Fruit fly (Drosophila melanogaster) whole organism, prepupa: Measurements from ENCODE around the gene Gr77a.

ENCODE experiments used
- Blimp-1 ChIP-seq: fragments of 200-800 bp; sonication (Bioruptor generic); optimal IDR thresholded peaks from 3 replicates; lab custom pipeline; 2017; ENCODE audit warnings: missing biosample characterization, missing genetic modification characterization, mild to moderate bottlenecking, moderate library complexity, missing genetic modification reagents
- CG10631 ChIP-seq: fragments of 200-800 bp; sonication (Bioruptor generic); optimal IDR thresholded peaks from 2 replicates; lab custom pipeline; 2016; ENCODE audit warnings: missing biosample characterization, missing genetic modification characterization
- CG11294 ChIP-seq: fragments of 200-800 bp; sonication (Bioruptor generic); IDR thresholded peaks from 2 replicates; pipeline ENCODE4 v1.3.6; 2022; ENCODE audit warnings: missing biosample characterization, missing genetic modification characterization
- CG11902 ChIP-seq: fragments of 200-800 bp; sonication (Bioruptor generic); optimal IDR thresholded peaks from 3 replicates; lab custom pipeline; 2016; ENCODE audit warnings: missing biosample characterization, missing genetic modification characterization
- CG15336 ChIP-seq: fragments of 200-800 bp; sonication (Bioruptor generic); IDR thresholded peaks from 2 replicates; pipeline ENCODE4 v1.3.6; 2022; ENCODE audit warnings: missing biosample characterization, missing genetic modification characterization
- CG16779 ChIP-seq: fragments of 200-800 bp; sonication (Bioruptor generic); optimal IDR thresholded peaks from 3 replicates; lab custom pipeline; 2017; ENCODE audit warnings: missing biosample characterization, mild to moderate bottlenecking, missing genetic modification characterization
- CG3032 ChIP-seq: fragments of 200-800 bp; optimal IDR thresholded peaks from 2 replicates; lab custom pipeline; 2019; ENCODE audit warnings: missing biosample characterization, mild to moderate bottlenecking, missing genetic modification characterization, moderate library complexity
- CG31627 ChIP-seq: fragments of 200-800 bp; sonication (Bioruptor generic); optimal IDR thresholded peaks from 3 replicates; lab custom pipeline; 2016; ENCODE audit warnings: missing biosample characterization, missing genetic modification characterization
- CG32006 ChIP-seq: fragments of 200-800 bp; sonication (Bioruptor generic); optimal IDR thresholded peaks from 3 replicates; lab custom pipeline; 2017; ENCODE audit warnings: missing biosample characterization, mild to moderate bottlenecking, missing genetic modification characterization
- CG34406 ChIP-seq: fragments of 200-800 bp; sonication (Bioruptor generic); optimal IDR thresholded peaks from 3 replicates; lab custom pipeline; 2016; ENCODE audit warnings: missing biosample characterization, missing genetic modification characterization
- CG4318 ChIP-seq: fragments of 200-800 bp; sonication (Bioruptor generic); optimal IDR thresholded peaks from 3 replicates; lab custom pipeline; 2017; ENCODE audit warnings: missing biosample characterization, mild to moderate bottlenecking, missing genetic modification characterization
- CG6163 ChIP-seq: fragments of 200-800 bp; sonication (Bioruptor generic); IDR thresholded peaks from 3 replicates; pipeline ENCODE4 v1.3.6; 2022; ENCODE audit warnings: missing biosample characterization, missing genetic modification characterization
- CG6276 ChIP-seq: fragments of 200-800 bp; sonication (Bioruptor generic); optimal IDR thresholded peaks from 2 replicates; lab custom pipeline; 2017; ENCODE audit warnings: missing biosample characterization, mild to moderate bottlenecking, missing genetic modification characterization
- CG6808 ChIP-seq: fragments of 200-800 bp; sonication (Bioruptor generic); optimal IDR thresholded peaks from 3 replicates; lab custom pipeline; 2017; ENCODE audit warnings: missing biosample characterization, missing genetic modification characterization, mild to moderate bottlenecking, moderate library complexity, missing genetic modification reagents
- CG6854 ChIP-seq: fragments of 200-800 bp; sonication (Bioruptor generic); optimal IDR thresholded peaks from 2 replicates; lab custom pipeline; 2017; ENCODE audit warnings: missing biosample characterization, mild to moderate bottlenecking, missing genetic modification characterization
- CG8119 ChIP-seq: fragments of 200-800 bp; sonication (Bioruptor generic); IDR thresholded peaks from 3 replicates; pipeline ENCODE4 v1.3.6; 2022; ENCODE audit warnings: missing biosample characterization, missing genetic modification characterization
- CG8632 ChIP-seq: fragments of 200-800 bp; sonication (Bioruptor generic); optimal IDR thresholded peaks from 3 replicates; lab custom pipeline; 2016; ENCODE audit warnings: missing biosample characterization, missing genetic modification characterization
- CG9139 ChIP-seq: fragments of 200-800 bp; sonication (Bioruptor generic); optimal IDR thresholded peaks from 3 replicates; lab custom pipeline; 2017; ENCODE audit warnings: missing biosample characterization, mild to moderate bottlenecking, missing genetic modification characterization
- Eip75B ChIP-seq: fragments of 200-800 bp; sonication (Bioruptor generic); optimal IDR thresholded peaks from 3 replicates; lab custom pipeline; 2016; ENCODE audit warnings: missing biosample characterization, missing genetic modification characterization
- Eip78C ChIP-seq: fragments of 200-800 bp; sonication (Bioruptor generic); peaks from one replicate; lab custom pipeline; 2016; ENCODE audit warnings: missing biosample characterization, missing genetic modification characterization
- Hr4 ChIP-seq: fragments of 200-800 bp; sonication (Bioruptor generic); optimal IDR thresholded peaks from 3 replicates; lab custom pipeline; 2016; ENCODE audit warnings: missing biosample characterization, missing genetic modification characterization
- Lpt ChIP-seq: fragments of 200-800 bp; sonication (Bioruptor generic); optimal IDR thresholded peaks from 3 replicates; lab custom pipeline; 2016; ENCODE audit warnings: missing biosample characterization, missing genetic modification characterization
- OdsH ChIP-seq: fragments of 200-800 bp; sonication (Bioruptor generic); optimal IDR thresholded peaks from 3 replicates; lab custom pipeline; 2016; ENCODE audit warnings: missing biosample characterization, missing genetic modification characterization
- Smox ChIP-seq: fragments of 200-800 bp; sonication (Bioruptor generic); optimal IDR thresholded peaks from 3 replicates; lab custom pipeline; 2016; ENCODE audit warnings: missing biosample characterization, missing genetic modification characterization
- Sox102F ChIP-seq: fragments of 200-800 bp; sonication (Bioruptor generic); optimal IDR thresholded peaks from 2 replicates; lab custom pipeline; 2016; ENCODE audit warnings: missing biosample characterization, mild to moderate bottlenecking, missing genetic modification characterization
- Sox14 ChIP-seq: fragments of 200-800 bp; sonication (Bioruptor generic); optimal IDR thresholded peaks from 3 replicates; lab custom pipeline; 2016; ENCODE audit warnings: missing biosample characterization, missing genetic modification characterization
- Sox15 ChIP-seq: fragments of 200-800 bp; sonication (Bioruptor generic); optimal IDR thresholded peaks from 3 replicates; lab custom pipeline; 2016; ENCODE audit warnings: missing biosample characterization, missing genetic modification characterization
- achi ChIP-seq: fragments of 200-800 bp; sonication (Bioruptor generic); optimal IDR thresholded peaks from 3 replicates; lab custom pipeline; 2016; ENCODE audit warnings: missing biosample characterization, missing genetic modification characterization
- acj6 ChIP-seq: fragments of 200-800 bp; sonication (Bioruptor generic); optimal IDR thresholded peaks from 3 replicates; lab custom pipeline; 2016; ENCODE audit warnings: missing biosample characterization, missing genetic modification characterization
- cyc ChIP-seq: fragments of 200-800 bp; sonication (Bioruptor generic); optimal IDR thresholded peaks from 3 replicates; lab custom pipeline; 2016; ENCODE audit warnings: missing biosample characterization, missing genetic modification characterization
- dac ChIP-seq: fragments of 200-800 bp; sonication (Bioruptor generic); optimal IDR thresholded peaks from 2 replicates; lab custom pipeline; 2017; ENCODE audit warnings: missing biosample characterization, mild to moderate bottlenecking, missing genetic modification characterization
- eg ChIP-seq: fragments of 200-800 bp; sonication (Bioruptor generic); IDR thresholded peaks from 3 replicates; pipeline ENCODE4 v1.3.6; 2022; ENCODE audit warnings: missing biosample characterization, missing genetic modification characterization
- esn ChIP-seq: fragments of 200-800 bp; sonication (Bioruptor generic); optimal IDR thresholded peaks from 2 replicates; lab custom pipeline; 2016; ENCODE audit warnings: missing biosample characterization, mild to moderate bottlenecking, missing genetic modification characterization, moderate library complexity
- fd59A ChIP-seq: fragments of 200-800 bp; sonication (Bioruptor generic); optimal IDR thresholded peaks from 2 replicates; lab custom pipeline; 2017; ENCODE audit warnings: missing biosample characterization, mild to moderate bottlenecking, missing genetic modification characterization, missing genetic modification reagents
- fkh ChIP-seq: fragments of 200-800 bp; sonication (Bioruptor generic); optimal IDR thresholded peaks from 3 replicates; lab custom pipeline; 2017; ENCODE audit warnings: missing biosample characterization, mild to moderate bottlenecking, missing genetic modification characterization, moderate library complexity
- lz ChIP-seq: fragments of 200-800 bp; sonication (Bioruptor generic); optimal IDR thresholded peaks from 3 replicates; lab custom pipeline; 2016; ENCODE audit warnings: missing biosample characterization, missing genetic modification characterization
- net ChIP-seq: fragments of 200-800 bp; sonication (Bioruptor generic); optimal IDR thresholded peaks from 3 replicates; lab custom pipeline; 2016; ENCODE audit warnings: missing biosample characterization, missing genetic modification characterization
- pdm3 ChIP-seq: fragments of 200-800 bp; sonication (Bioruptor generic); optimal IDR thresholded peaks from 3 replicates; lab custom pipeline; 2016; ENCODE audit warnings: missing biosample characterization, missing genetic modification characterization
- salr ChIP-seq, 2 experiments: fragments of 200-800 bp; sonication (Bioruptor generic); optimal IDR thresholded peaks; 3 replicates each; lab custom pipeline; 2016 to 2018; ENCODE audit warnings: missing biosample characterization in 2 of 2, missing genetic modification characterization in 2 of 2, mild to moderate bottlenecking in 1 of 2
- spab ChIP-seq: fragments of 200-800 bp; sonication (Bioruptor generic); optimal IDR thresholded peaks from 2 replicates; lab custom pipeline; 2017; ENCODE audit warnings: missing biosample characterization, mild to moderate bottlenecking, missing genetic modification characterization, missing genetic modification reagents
- ss ChIP-seq, 2 experiments: fragments of 200-800 bp; sonication (Bioruptor generic); optimal IDR thresholded peaks; 2 replicates in 1 of 2; 3 replicates in 1 of 2; lab custom pipeline; 2017 to 2018; ENCODE audit warnings: mild to moderate bottlenecking in 2 of 2, missing biosample characterization in 2 of 2, missing genetic modification characterization in 2 of 2, moderate library complexity in 1 of 2
- topi ChIP-seq: fragments of 200-800 bp; sonication (Bioruptor generic); optimal IDR thresholded peaks from 3 replicates; lab custom pipeline; 2016; ENCODE audit warnings: missing biosample characterization, missing genetic modification characterization
- vri ChIP-seq: fragments of 200-800 bp; sonication (Bioruptor generic); optimal IDR thresholded peaks from 3 replicates; lab custom pipeline; 2016; ENCODE audit warnings: missing biosample characterization, mild to moderate bottlenecking, missing genetic modification characterization

Gr77a gene

DNA sequence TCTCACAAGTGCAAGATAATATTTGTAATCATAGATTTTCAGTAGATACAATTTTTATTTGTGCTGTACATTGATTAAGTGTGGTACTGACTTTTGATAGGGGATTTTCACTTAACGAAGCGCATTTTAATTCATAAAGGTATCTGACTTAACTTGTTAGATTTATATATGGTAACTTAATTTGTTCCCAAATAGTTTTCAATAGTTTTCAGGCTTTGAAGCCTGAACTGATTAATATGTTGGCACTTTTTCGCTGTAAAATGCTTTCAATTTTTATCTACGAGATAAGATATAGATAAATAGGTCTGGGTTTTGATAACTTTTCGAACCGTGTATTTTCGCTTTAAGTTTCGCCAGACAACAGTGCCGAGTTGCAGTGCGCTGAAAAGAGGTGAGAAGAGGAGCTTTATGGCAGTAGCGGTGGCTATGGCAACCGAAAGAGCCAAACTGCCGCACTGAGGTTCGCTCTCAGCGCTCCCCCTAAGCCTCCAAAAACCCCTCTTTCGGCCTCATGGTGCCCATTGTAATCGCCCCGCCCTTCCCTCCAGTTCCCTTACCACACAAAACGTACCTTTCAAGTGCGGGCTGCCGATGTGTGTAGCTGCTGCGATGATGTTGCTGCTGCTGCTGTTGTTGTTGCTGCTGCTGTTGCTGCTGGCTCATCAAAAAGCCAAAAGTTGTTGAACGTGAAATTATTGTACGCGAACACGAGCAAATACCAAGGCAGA lies 5.5 kb downstream of the Gr77a start (continued):
- TF ChIP-seq lz (GFP tag; lab: Kevin White, UChicago), result no peak
- 0 out of 3 replicates have a peak, but pooled peaks have one; percentile 25 for TF ChIP-seq CG8119 (GFP tag; lab: Robert Waterston, UW)
- TF ChIP-seq CG11294, result no peak
- TF ChIP-seq CG10631, result peak; percentile 5
- TF ChIP-seq salr (GFP tag; optimal IDR thresholded peaks at IDR 0.05; lab: Kevin White, UChicago), result no peak
- no peak for TF ChIP-seq CG16779 (tag; lab: Kevin White, UChicago)
- TF ChIP-seq CG15336, result no peak
- no peak for TF ChIP-seq fkh (GFP tag; lab: Kevin White, UChicago)
- TF ChIP-seq CG34406 (GFP tag; lab: Kevin White, UChicago), result peak; percentile 14
- TF ChIP-seq spab, result no peak
- peak; percentile 45 for TF ChIP-seq OdsH (GFP tag; lab: Kevin White, UChicago)
- no peak for TF ChIP-seq Eip75B (GFP tag; lab: Kevin White, UChicago)
- TF ChIP-seq net (GFP tag; lab: Kevin White, UChicago), result no peak
- peak; percentile 65 for TF ChIP-seq CG6854 (GFP tag; lab: Kevin White, UChicago)
- no peak for TF ChIP-seq CG3032 (tag; lab: Kevin White, UChicago)
- 0 out of 3 replicates have a peak, but pooled peaks have one; percentile 24 for TF ChIP-seq eg (GFP tag; lab: Robert Waterston, UW)
- no peak for TF ChIP-seq dac (GFP tag; lab: Kevin White, UChicago)
- TF ChIP-seq CG11902, result no peak
- no peak for TF ChIP-seq CG6808 (GFP tag; lab: Kevin White, UChicago)
- peak; percentile 15 for TF ChIP-seq Lpt
- TF ChIP-seq achi, result no peak
- TF ChIP-seq Blimp-1 (GFP tag; lab: Kevin White, UChicago), result no peak
- peak; percentile 18 for TF ChIP-seq Sox14 (GFP tag; lab: Kevin White, UChicago)

DNA sequence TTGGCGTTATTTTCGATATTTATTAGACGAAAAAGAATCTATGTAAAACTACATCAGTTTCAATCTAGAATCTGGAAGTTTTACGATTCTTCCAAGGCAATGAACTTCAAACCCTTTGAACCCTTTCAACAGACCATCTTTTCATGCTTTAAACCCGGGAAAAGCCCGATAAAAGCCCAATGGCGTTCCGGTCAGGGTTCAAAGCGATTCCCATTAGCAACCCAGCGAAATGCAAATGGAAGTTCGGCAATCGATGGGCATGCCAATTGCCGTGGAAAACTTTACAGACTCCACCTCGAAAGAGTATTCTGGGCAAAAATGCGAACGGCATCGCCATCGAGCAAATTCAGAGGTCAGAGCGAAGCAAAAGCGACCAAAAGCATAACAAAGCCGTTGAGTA lies 6.7 kb downstream of the Gr77a start:
- TF ChIP-seq CG8119 (GFP tag; lab: Robert Waterston, UW), result peak; percentile 22; the same call in 1 of the 3 replicates
- peak; percentile 32 for TF ChIP-seq CG32006 (GFP tag; lab: Kevin White, UChicago)
- TF ChIP-seq Smox (GFP tag; lab: Kevin White, UChicago), result no peak
- no peak for TF ChIP-seq Sox15 (GFP tag; lab: Kevin White, UChicago)
- TF ChIP-seq CG8632 (GFP tag; lab: Kevin White, UChicago), result no peak
- no peak for TF ChIP-seq CG6276 (GFP tag; lab: Kevin White, UChicago)
- TF ChIP-seq ss (GFP tag; optimal IDR thresholded peaks at IDR 0.05; lab: Kevin White, UChicago), result peak in 1 of 2 experiments; percentile 21
- peak; percentile 30 for TF ChIP-seq acj6 (GFP tag; lab: Kevin White, UChicago)
- no peak for TF ChIP-seq CG11294
- peak; percentile 1 for TF ChIP-seq CG10631
- TF ChIP-seq esn (GFP tag; lab: Kevin White, UChicago), result no peak
- no peak for TF ChIP-seq CG15336
- TF ChIP-seq CG31627 (GFP tag; lab: Kevin White, UChicago), result peak; percentile 7
- no peak for TF ChIP-seq net (GFP tag; lab: Kevin White, UChicago)
- no peak for TF ChIP-seq Sox102F (GFP tag; lab: Kevin White, UChicago)
- TF ChIP-seq Eip78C (GFP tag; lab: Kevin White, UChicago), result peak; percentile 52
- peak; percentile 19 for TF ChIP-seq cyc
- TF ChIP-seq, all 60 proteins: peak for 8

DNA sequence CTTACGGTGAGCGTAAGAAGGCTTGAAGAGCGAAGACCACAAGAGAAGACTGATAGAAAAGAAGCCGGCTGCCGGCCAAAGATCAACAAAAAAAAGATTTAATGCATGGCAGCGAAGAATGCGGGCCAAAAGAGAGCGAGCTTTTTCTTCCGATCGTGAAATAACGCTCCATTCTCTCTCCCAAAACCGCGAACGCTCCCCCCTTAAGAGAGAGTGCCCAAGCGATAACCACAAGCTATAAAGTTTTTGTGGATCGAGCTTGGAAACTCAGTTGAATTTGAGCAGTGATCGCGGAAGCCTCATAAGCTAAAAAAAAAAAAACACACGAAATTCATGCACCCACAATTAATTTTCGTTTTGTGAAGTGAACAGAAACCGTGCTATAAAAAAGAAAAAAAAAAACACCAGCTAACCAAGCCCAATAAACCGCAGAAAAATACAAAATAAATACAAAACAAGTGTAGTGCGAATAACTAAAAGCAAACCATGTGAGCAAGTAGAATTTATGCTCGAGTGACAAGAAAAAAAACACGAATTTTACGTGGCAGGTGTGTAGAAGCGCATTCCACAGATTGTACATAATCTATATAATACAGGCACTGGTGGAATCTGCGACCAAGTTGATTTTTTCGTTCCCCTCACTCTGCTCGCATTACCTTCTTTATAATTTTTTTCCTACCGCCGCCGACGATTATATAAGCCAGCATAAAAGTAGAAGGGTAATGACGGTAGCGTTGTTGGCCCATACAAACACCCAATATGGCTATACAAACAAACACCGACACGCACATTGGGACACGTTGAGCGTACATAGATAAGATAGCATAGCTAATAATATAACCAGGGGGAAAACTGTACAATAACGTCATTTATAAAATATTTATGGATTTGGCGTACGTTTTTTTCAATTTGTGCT lies 8.6 kb downstream of the Gr77a start, which contains the start of gene CG13252:
Gene CG13252, plus strand, starts transcription at position 269 of the 916 bp plus-strand sequence.
- TF ChIP-seq fd59A (GFP tag; lab: Kevin White, UChicago) (no peak), CG8632 (GFP tag; lab: Kevin White, UChicago) (peak; percentile 35), CG16779 (tag; lab: Kevin White, UChicago) (peak; percentile 17), Lpt (peak; percentile 43), vri (GFP tag; lab: Kevin White, UChicago) (peak; percentile 60), CG6276 (GFP tag; lab: Kevin White, UChicago) (peak; percentile 47), pdm3 (GFP tag; lab: Kevin White, UChicago) (no peak), CG34406 (GFP tag; lab: Kevin White, UChicago) (peak; percentile 13), CG9139 (GFP tag; lab: Kevin White, UChicago) (peak; percentile 35), CG4318 (GFP tag; lab: Kevin White, UChicago) (no peak), ss (GFP tag; optimal IDR thresholded peaks at IDR 0.05; lab: Kevin White, UChicago) (peak; percentile 38 to 42), Sox102F (GFP tag; lab: Kevin White, UChicago) (peak; percentile 38), Hr4 (no peak), Sox15 (GFP tag; lab: Kevin White, UChicago) (no peak), CG6808 (GFP tag; lab: Kevin White, UChicago) (peak; percentile 7), fkh (GFP tag; lab: Kevin White, UChicago) (peak; percentile 89), CG6163 (GFP tag; lab: Robert Waterston, UW) (peak; percentile 44; the same call in 2 of the 3 replicates), topi (GFP tag; lab: Kevin White, UChicago) (peak; percentile 11)
